Fruit fly (Drosophila melanogaster) whole organism, prepupa: Measurements from ENCODE around the gene BNIP3.

Experiments used
- Blimp-1 ChIP-seq: fragments of 200-800 bp; sonication (Bioruptor generic); optimal IDR thresholded peaks from 3 replicates; lab custom pipeline; 2017; ENCODE audit warnings: missing biosample characterization, missing genetic modification characterization, mild to moderate bottlenecking, moderate library complexity, missing genetic modification reagents
- CG11294 ChIP-seq: fragments of 200-800 bp; sonication (Bioruptor generic); IDR thresholded peaks from 2 replicates; pipeline ENCODE4 v1.3.6; 2022; ENCODE audit warnings: missing biosample characterization, missing genetic modification characterization
- CG11762 ChIP-seq: fragments of 200-800 bp; sonication (Bioruptor generic); optimal IDR thresholded peaks from 3 replicates; lab custom pipeline; 2016; ENCODE audit warnings: missing biosample characterization, missing genetic modification characterization; ENCODE audit not compliant: insufficient read depth
- CG11902 ChIP-seq: fragments of 200-800 bp; sonication (Bioruptor generic); optimal IDR thresholded peaks from 3 replicates; lab custom pipeline; 2016; ENCODE audit warnings: missing biosample characterization, missing genetic modification characterization
- CG15336 ChIP-seq: fragments of 200-800 bp; sonication (Bioruptor generic); IDR thresholded peaks from 2 replicates; pipeline ENCODE4 v1.3.6; 2022; ENCODE audit warnings: missing biosample characterization, missing genetic modification characterization
- CG1621 ChIP-seq: fragments of 200-800 bp; sonication (Bioruptor generic); optimal IDR thresholded peaks from 3 replicates; lab custom pipeline; 2018; ENCODE audit warnings: missing biosample characterization, mild to moderate bottlenecking, missing genetic modification characterization
- CG16779 ChIP-seq: fragments of 200-800 bp; sonication (Bioruptor generic); optimal IDR thresholded peaks from 3 replicates; lab custom pipeline; 2017; ENCODE audit warnings: missing biosample characterization, mild to moderate bottlenecking, missing genetic modification characterization
- CG3032 ChIP-seq: fragments of 200-800 bp; optimal IDR thresholded peaks from 2 replicates; lab custom pipeline; 2019; ENCODE audit warnings: missing biosample characterization, mild to moderate bottlenecking, missing genetic modification characterization, moderate library complexity
- CG31627 ChIP-seq: fragments of 200-800 bp; sonication (Bioruptor generic); optimal IDR thresholded peaks from 3 replicates; lab custom pipeline; 2016; ENCODE audit warnings: missing biosample characterization, missing genetic modification characterization
- CG34406 ChIP-seq: fragments of 200-800 bp; sonication (Bioruptor generic); optimal IDR thresholded peaks from 3 replicates; lab custom pipeline; 2016; ENCODE audit warnings: missing biosample characterization, missing genetic modification characterization
- CG3919 ChIP-seq: fragments of 200-800 bp; sonication (Bioruptor generic); optimal IDR thresholded peaks from 3 replicates; lab custom pipeline; 2016; ENCODE audit warnings: missing biosample characterization, missing genetic modification characterization
- CG6163 ChIP-seq: fragments of 200-800 bp; sonication (Bioruptor generic); IDR thresholded peaks from 3 replicates; pipeline ENCODE4 v1.3.6; 2022; ENCODE audit warnings: missing biosample characterization, missing genetic modification characterization
- CG6276 ChIP-seq: fragments of 200-800 bp; sonication (Bioruptor generic); optimal IDR thresholded peaks from 2 replicates; lab custom pipeline; 2017; ENCODE audit warnings: missing biosample characterization, mild to moderate bottlenecking, missing genetic modification characterization
- CG6792 ChIP-seq: fragments of 200-800 bp; sonication (Bioruptor generic); optimal IDR thresholded peaks from 3 replicates; lab custom pipeline; 2016; ENCODE audit warnings: missing biosample characterization, missing genetic modification characterization
- CG6854 ChIP-seq: fragments of 200-800 bp; sonication (Bioruptor generic); optimal IDR thresholded peaks from 2 replicates; lab custom pipeline; 2017; ENCODE audit warnings: missing biosample characterization, mild to moderate bottlenecking, missing genetic modification characterization
- CG8319 ChIP-seq: fragments of 200-800 bp; sonication (Bioruptor generic); optimal IDR thresholded peaks from 3 replicates; lab custom pipeline; 2016; ENCODE audit warnings: missing biosample characterization, missing genetic modification characterization
- CG8632 ChIP-seq: fragments of 200-800 bp; sonication (Bioruptor generic); optimal IDR thresholded peaks from 3 replicates; lab custom pipeline; 2016; ENCODE audit warnings: missing biosample characterization, missing genetic modification characterization
- Eip75B ChIP-seq: fragments of 200-800 bp; sonication (Bioruptor generic); optimal IDR thresholded peaks from 3 replicates; lab custom pipeline; 2016; ENCODE audit warnings: missing biosample characterization, missing genetic modification characterization
- Eip78C ChIP-seq: fragments of 200-800 bp; sonication (Bioruptor generic); peaks from one replicate; lab custom pipeline; 2016; ENCODE audit warnings: missing biosample characterization, missing genetic modification characterization
- Eip93F ChIP-seq: fragments of 200-800 bp; sonication (Bioruptor generic); optimal IDR thresholded peaks from 2 replicates; lab custom pipeline; 2016; ENCODE audit warnings: missing biosample characterization, mild to moderate bottlenecking, missing genetic modification characterization
- Ets96B ChIP-seq: fragments of 200-800 bp; optimal IDR thresholded peaks from 2 replicates; lab custom pipeline; 2019; ENCODE audit warnings: missing biosample characterization, mild to moderate bottlenecking, missing genetic modification characterization, moderate library complexity
- Lpt ChIP-seq: fragments of 200-800 bp; sonication (Bioruptor generic); optimal IDR thresholded peaks from 3 replicates; lab custom pipeline; 2016; ENCODE audit warnings: missing biosample characterization, missing genetic modification characterization
- Met ChIP-seq: fragments of 200-800 bp; sonication (Bioruptor generic); optimal IDR thresholded peaks from 3 replicates; lab custom pipeline; 2016; ENCODE audit warnings: missing biosample characterization, missing genetic modification characterization
- OdsH ChIP-seq: fragments of 200-800 bp; sonication (Bioruptor generic); optimal IDR thresholded peaks from 3 replicates; lab custom pipeline; 2016; ENCODE audit warnings: missing biosample characterization, missing genetic modification characterization
- Sox102F ChIP-seq: fragments of 200-800 bp; sonication (Bioruptor generic); optimal IDR thresholded peaks from 2 replicates; lab custom pipeline; 2016; ENCODE audit warnings: missing biosample characterization, mild to moderate bottlenecking, missing genetic modification characterization
- Sox14 ChIP-seq: fragments of 200-800 bp; sonication (Bioruptor generic); optimal IDR thresholded peaks from 3 replicates; lab custom pipeline; 2016; ENCODE audit warnings: missing biosample characterization, missing genetic modification characterization
- Sox15 ChIP-seq: fragments of 200-800 bp; sonication (Bioruptor generic); optimal IDR thresholded peaks from 3 replicates; lab custom pipeline; 2016; ENCODE audit warnings: missing biosample characterization, missing genetic modification characterization
- achi ChIP-seq: fragments of 200-800 bp; sonication (Bioruptor generic); optimal IDR thresholded peaks from 3 replicates; lab custom pipeline; 2016; ENCODE audit warnings: missing biosample characterization, missing genetic modification characterization
- acj6 ChIP-seq: fragments of 200-800 bp; sonication (Bioruptor generic); optimal IDR thresholded peaks from 3 replicates; lab custom pipeline; 2016; ENCODE audit warnings: missing biosample characterization, missing genetic modification characterization
- cyc ChIP-seq: fragments of 200-800 bp; sonication (Bioruptor generic); optimal IDR thresholded peaks from 3 replicates; lab custom pipeline; 2016; ENCODE audit warnings: missing biosample characterization, missing genetic modification characterization
- fd59A ChIP-seq: fragments of 200-800 bp; sonication (Bioruptor generic); optimal IDR thresholded peaks from 2 replicates; lab custom pipeline; 2017; ENCODE audit warnings: missing biosample characterization, mild to moderate bottlenecking, missing genetic modification characterization, missing genetic modification reagents
- fkh ChIP-seq: fragments of 200-800 bp; sonication (Bioruptor generic); optimal IDR thresholded peaks from 3 replicates; lab custom pipeline; 2017; ENCODE audit warnings: missing biosample characterization, mild to moderate bottlenecking, missing genetic modification characterization, moderate library complexity
- net ChIP-seq: fragments of 200-800 bp; sonication (Bioruptor generic); optimal IDR thresholded peaks from 3 replicates; lab custom pipeline; 2016; ENCODE audit warnings: missing biosample characterization, missing genetic modification characterization
- pdm3 ChIP-seq: fragments of 200-800 bp; sonication (Bioruptor generic); optimal IDR thresholded peaks from 3 replicates; lab custom pipeline; 2016; ENCODE audit warnings: missing biosample characterization, missing genetic modification characterization
- spab ChIP-seq: fragments of 200-800 bp; sonication (Bioruptor generic); optimal IDR thresholded peaks from 2 replicates; lab custom pipeline; 2017; ENCODE audit warnings: missing biosample characterization, mild to moderate bottlenecking, missing genetic modification characterization, missing genetic modification reagents
- ss ChIP-seq, 2 experiments: fragments of 200-800 bp; sonication (Bioruptor generic); optimal IDR thresholded peaks; 2 replicates in 1 of 2; 3 replicates in 1 of 2; lab custom pipeline; 2017 to 2018; ENCODE audit warnings: mild to moderate bottlenecking in 2 of 2, missing biosample characterization in 2 of 2, missing genetic modification characterization in 2 of 2, moderate library complexity in 1 of 2
- svp ChIP-seq: fragments of 200-800 bp; sonication (Bioruptor generic); peaks from one replicate; lab custom pipeline; 2016; ENCODE audit warnings: missing biosample characterization, missing genetic modification characterization
- topi ChIP-seq: fragments of 200-800 bp; sonication (Bioruptor generic); optimal IDR thresholded peaks from 3 replicates; lab custom pipeline; 2016; ENCODE audit warnings: missing biosample characterization, missing genetic modification characterization
- vri ChIP-seq: fragments of 200-800 bp; sonication (Bioruptor generic); optimal IDR thresholded peaks from 3 replicates; lab custom pipeline; 2016; ENCODE audit warnings: missing biosample characterization, mild to moderate bottlenecking, missing genetic modification characterization

Gene BNIP3

DNA sequence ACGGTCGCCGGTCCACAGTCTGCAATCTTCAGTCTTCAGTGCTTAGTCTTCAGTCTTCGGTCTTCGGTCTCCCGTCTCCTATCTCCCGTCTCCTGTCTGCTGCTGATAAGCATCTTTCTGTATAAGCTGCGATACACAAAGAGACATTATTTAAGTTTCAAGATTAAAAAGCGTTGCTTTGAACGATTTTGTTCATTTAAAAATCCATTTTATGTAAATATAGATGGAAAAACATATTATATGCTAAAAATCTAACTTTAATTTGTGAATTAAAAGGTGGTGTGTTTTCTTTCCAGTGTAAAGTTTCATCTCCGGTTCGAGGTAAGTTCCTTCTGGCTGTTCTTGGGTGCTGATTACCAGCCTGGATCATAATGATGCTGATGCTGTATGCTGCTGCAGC, 30.2 kb upstream of the BNIP3 start (continued):
- TF ChIP-seq spab (peak; percentile 64), Eip75B (GFP tag; lab: Kevin White, UChicago) (peak; percentile 67), CG8632 (GFP tag; lab: Kevin White, UChicago) (peak; percentile 17), CG3032 (tag; lab: Kevin White, UChicago) (peak; percentile 73), CG15336 (GFP tag; lab: Robert Waterston, UW) (0 out of 2 replicates have a peak, but pooled peaks have one; percentile 33), CG6792 (GFP tag; lab: Kevin White, UChicago) (peak; percentile 64), Blimp-1 (peak; percentile 26), Sox102F (GFP tag; lab: Kevin White, UChicago) (peak; percentile 65), CG11294 (GFP tag; lab: Robert Waterston, UW) (no peak), CG34406 (GFP tag; lab: Kevin White, UChicago) (peak; percentile 43), CG11902 (GFP tag; lab: Kevin White, UChicago) (peak; percentile 12), cyc (peak; percentile 60), CG31627 (GFP tag; lab: Kevin White, UChicago) (peak; percentile 68), svp (peak; percentile 85), OdsH (GFP tag; lab: Kevin White, UChicago) (peak; percentile 52)

DNA sequence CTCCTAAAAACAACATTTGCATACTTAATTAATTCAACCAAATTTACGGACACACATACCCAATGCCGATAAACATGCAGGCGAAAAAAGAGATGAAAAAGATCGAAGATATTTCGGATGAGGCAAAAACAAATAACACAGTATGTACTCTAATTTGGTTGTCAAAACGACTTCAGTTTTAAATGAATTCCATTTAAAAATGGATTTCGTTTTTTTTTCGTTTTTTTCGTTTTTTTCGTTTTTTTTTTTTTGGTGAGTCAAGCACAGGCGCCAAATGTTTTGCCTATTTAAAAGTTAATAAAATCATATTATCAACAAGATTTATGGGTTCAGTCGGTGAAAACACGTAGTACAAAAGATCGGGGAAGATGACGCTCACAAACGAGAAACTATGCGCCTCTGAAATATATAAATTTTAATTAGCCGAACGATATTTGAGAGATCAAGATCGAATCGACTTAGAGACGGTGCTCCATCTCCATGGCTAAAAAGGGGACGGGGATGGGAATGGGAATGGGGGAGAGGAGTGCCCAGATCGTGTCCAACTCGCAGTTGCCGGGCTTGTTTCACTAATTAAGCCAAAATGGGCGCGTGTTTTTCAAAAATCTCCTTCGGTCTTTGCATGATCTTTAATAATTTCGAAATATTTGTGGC, 29.1 kb upstream of the BNIP3 start:
- no peak for TF ChIP-seq fd59A

DNA sequence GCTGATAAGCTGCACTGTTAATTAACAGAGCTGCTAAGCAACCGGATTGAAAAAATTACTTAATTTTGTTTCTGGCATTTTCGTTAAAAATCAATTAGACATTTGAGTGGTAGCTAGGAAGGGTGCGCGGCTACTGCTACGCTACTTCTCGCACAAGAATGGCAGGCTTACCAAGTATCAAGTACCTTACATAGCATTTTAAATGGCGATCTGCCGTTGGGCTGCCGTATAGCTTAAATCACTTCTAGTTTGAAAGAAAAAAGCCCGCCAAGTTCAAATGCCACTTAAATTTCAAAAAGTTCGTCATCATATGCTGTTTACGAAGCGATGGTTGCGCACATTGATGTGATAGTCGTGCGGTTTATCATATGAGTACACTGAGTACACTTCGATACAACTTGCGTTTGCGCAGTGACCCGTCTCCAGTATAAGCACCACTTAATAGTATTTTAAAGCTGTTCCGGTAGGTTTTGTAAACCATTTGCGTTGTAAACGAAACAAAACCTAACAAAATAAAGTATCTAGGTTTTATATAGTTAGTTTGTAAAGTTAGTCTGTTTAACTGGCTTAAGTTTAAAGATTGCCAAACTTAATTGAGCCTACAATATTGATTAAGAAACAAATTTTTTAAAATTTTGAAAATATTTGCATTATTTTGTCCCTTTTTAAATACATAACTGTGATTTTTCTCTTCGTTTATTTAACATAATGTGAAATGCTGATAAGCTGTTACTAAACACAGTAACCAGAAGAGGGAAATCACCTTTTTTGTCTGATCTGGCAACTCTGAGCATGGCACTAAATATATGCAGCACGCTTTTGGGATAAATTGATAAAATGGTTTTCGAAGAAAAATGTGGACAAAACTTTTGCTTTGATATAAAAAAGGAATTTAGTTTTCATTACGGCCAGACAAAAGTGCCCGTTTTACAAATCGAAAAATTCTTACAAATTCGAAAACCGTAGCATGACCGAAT, 22.1 kb upstream of the BNIP3 start:
- no peak for TF ChIP-seq topi (GFP tag; lab: Kevin White, UChicago)
- TF ChIP-seq Eip78C (GFP tag; lab: Kevin White, UChicago), result peak; percentile 52

DNA sequence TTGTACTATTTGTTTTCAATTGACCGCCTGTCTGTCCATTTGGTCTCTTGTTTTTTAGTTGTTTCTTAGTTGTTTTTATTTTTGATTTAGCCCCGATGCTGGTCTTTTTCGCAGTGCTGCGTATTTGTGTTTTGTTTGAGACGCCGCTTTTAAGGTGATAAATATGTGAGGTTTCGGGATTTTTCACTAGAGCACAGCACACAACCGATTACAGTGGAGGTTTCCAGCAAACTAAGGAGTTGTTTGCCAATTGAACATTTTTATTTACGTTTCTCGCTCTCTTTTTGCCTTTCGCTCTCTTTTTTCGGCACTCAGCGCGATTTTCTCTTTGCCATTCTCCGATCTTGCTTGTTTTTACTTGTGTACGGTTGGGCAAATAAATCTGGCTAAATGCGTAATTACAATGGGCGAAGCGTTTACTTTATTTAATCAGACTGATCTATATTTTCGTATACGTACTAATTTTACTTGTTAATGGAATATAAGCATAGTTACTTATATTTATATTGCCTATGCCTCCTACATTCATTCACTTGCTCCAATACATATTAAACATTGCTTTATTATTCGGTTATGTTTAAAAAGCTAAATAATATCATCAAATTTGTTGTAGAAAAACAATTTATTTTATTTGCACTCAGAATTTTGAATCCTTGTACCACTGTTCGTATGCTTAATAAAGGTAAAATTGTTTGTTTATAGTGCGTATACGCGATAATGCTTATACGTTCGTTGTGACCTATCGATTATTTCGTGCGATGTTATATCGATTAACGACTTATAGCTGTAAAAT, 21.2 kb upstream of the BNIP3 start, which contains the start of gene Rcd2:
Gene Rcd2, minus strand, starts transcription at position 236 of the 793 bp plus-strand sequence.
- peak; percentile 74 for TF ChIP-seq pdm3 (GFP tag; lab: Kevin White, UChicago)
- TF ChIP-seq CG11762, result peak; percentile 49
- peak; percentile 87 for TF ChIP-seq net (GFP tag; lab: Kevin White, UChicago)
- TF ChIP-seq CG8319, result peak; percentile 75
- TF ChIP-seq OdsH (GFP tag; lab: Kevin White, UChicago), result peak; percentile 80
- TF ChIP-seq CG3032 (tag; lab: Kevin White, UChicago), result peak; percentile 65
- TF ChIP-seq CG3919 (GFP tag; lab: Kevin White, UChicago), result peak; percentile 83
- peak; percentile 84 for TF ChIP-seq CG16779 (tag; lab: Kevin White, UChicago)
- peak; percentile 85 for TF ChIP-seq achi (GFP tag; lab: Kevin White, UChicago)
- TF ChIP-seq CG6792 (GFP tag; lab: Kevin White, UChicago), result peak; percentile 66
- TF ChIP-seq CG6163 (GFP tag; lab: Robert Waterston, UW), result peak; percentile 75; the same call in 2 of the 3 replicates
- TF ChIP-seq Eip93F, result no peak
- peak; percentile 59 for TF ChIP-seq cyc
- peak; percentile 79 for TF ChIP-seq acj6
- TF ChIP-seq spab, result peak; percentile 53
- peak; percentile 6 for TF ChIP-seq CG6854
- peak; percentile 84 for TF ChIP-seq Met (GFP tag; lab: Kevin White, UChicago)
- peak; percentile 90 for TF ChIP-seq CG15336 (GFP tag; lab: Robert Waterston, UW)
- peak; percentile 78 for TF ChIP-seq Sox14
- TF ChIP-seq ss (GFP tag; optimal IDR thresholded peaks at IDR 0.05; lab: Kevin White, UChicago), result peak; percentile 52 to 82
- peak; percentile 43 for TF ChIP-seq CG31627 (GFP tag; lab: Kevin White, UChicago)
- TF ChIP-seq CG6276 (GFP tag; lab: Kevin White, UChicago), result peak; percentile 86
- TF ChIP-seq CG34406 (GFP tag; lab: Kevin White, UChicago), result peak; percentile 85
- TF ChIP-seq Lpt (GFP tag; lab: Kevin White, UChicago), result peak; percentile 62
- TF ChIP-seq topi (GFP tag; lab: Kevin White, UChicago), result peak; percentile 85
- peak; percentile 84 for TF ChIP-seq Eip75B (GFP tag; lab: Kevin White, UChicago)
- TF ChIP-seq CG11902 (GFP tag; lab: Kevin White, UChicago), result peak; percentile 31
- TF ChIP-seq svp, result peak; percentile 94
- peak; percentile 69 for TF ChIP-seq vri (GFP tag; lab: Kevin White, UChicago)
- peak; percentile 74 for TF ChIP-seq CG1621 (tag; lab: Kevin White, UChicago)
- TF ChIP-seq Sox15 (GFP tag; lab: Kevin White, UChicago), result peak; percentile 26
- peak; percentile 94 for TF ChIP-seq fkh (GFP tag; lab: Kevin White, UChicago)
- peak; percentile 81 for TF ChIP-seq Ets96B (tag; lab: Kevin White, UChicago)
